Fruit fly (Drosophila melanogaster) whole organism: ENCODE results near the gene CG17271.

ENCODE experiments used
- CG8478 ChIP-seq: fragments of >200 bp; optimal IDR thresholded peaks from 2 replicates; lab custom pipeline; 2018; ENCODE audit warnings: inconsistent platforms
- Dll ChIP-seq: fragments of >200 bp; optimal IDR thresholded peaks from 2 replicates; lab custom pipeline; 2017
- EcR ChIP-seq, 2 experiments: fragments of >200 bp; optimal IDR thresholded peaks; 2 replicates each; lab custom pipeline; 2017; ENCODE audit warnings: missing biosample characterization in 2 of 2, missing genetic modification characterization in 2 of 2, missing genetic modification reagents in 2 of 2
- pan ChIP-seq: fragments of >200 bp; optimal IDR thresholded peaks from 2 replicates; lab custom pipeline; 2017
- psq ChIP-seq: fragments of >200 bp; optimal IDR thresholded peaks from 2 replicates; lab custom pipeline; 2017
- usp ChIP-seq: fragments of >200 bp; optimal IDR thresholded peaks from 2 replicates; lab custom pipeline; 2017; ENCODE audit warnings: missing biosample characterization, missing genetic modification characterization, mixed read lengths

Gene CG17271

dm6 chr3R:20821815-20822375, at the start of gene CG17271, which contains the start of gene RpS20:
TSS of gene CG17271 (minus strand) at chr3R:20821848.
TSS of gene RpS20 (plus strand) at chr3R:20822181.
- TF ChIP-seq pan (lab: Kevin White, UChicago) (no peak), psq (no peak), Dll (lab: Kevin White, UChicago) (no peak), CG8478 (lab: Kevin White, UChicago) (no peak)

DNA sequence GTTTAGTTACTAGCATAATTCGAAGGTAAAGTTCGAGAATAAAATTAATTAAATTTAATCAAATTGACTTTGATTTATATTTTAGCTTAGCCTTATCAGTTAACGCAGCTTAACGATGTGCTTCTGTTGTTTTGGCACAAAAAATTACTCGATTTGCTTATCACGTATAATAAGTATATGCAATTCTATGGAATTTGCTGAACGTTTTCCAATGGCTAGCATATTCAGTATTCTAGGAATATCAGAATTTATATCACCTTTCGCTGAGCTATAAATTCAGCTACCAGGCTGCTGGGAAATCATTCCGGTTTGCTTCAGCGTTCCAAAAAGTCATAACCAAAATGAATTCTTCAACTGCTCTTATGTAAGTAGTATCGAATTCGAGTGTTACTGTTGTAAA, 49.1 kb upstream of the CG17271 start, which contains the start of gene TotA:
TSS of gene TotA (plus strand) at position 301 of the 400 bp plus-strand sequence.
- TF ChIP-seq pan (lab: Kevin White, UChicago) = no peak
- TF ChIP-seq EcR (GFP tag; optimal IDR thresholded peaks at IDR 0.05; lab: Kevin White, UChicago) = no peak
- no peak for TF ChIP-seq CG8478 (lab: Kevin White, UChicago)
- no peak for TF ChIP-seq Dll (lab: Kevin White, UChicago)
- no peak for TF ChIP-seq usp (GFP tag; lab: Kevin White, UChicago)
- TF ChIP-seq psq = no peak

DNA sequence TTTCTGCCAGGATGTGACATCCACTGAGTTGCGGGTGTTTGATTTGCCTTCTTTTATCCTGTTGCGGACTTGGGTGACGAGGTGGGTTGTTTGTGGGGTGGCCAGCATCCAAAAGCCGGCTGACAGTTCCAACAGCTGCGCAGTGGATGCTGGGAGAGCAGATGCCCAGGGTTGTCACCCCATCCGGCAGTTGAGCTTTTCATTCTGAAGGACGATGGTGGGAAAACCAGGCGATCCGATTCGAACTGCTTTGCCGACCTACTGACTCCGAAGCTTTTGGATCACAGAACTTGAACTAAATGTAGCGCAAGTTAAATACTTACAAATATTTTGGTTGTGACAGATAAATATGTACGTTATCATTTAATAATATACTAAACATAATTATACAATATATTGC, 44.6 kb upstream of the CG17271 start, which contains the start of gene KaiR1D:
TSS of gene KaiR1D (minus strand) at position 28 of the 400 bp plus-strand sequence.
- TF ChIP-seq CG8478 (lab: Kevin White, UChicago) = no peak
- TF ChIP-seq psq = no peak
- TF ChIP-seq Dll (lab: Kevin White, UChicago) = no peak
- no peak for TF ChIP-seq pan (lab: Kevin White, UChicago)
- no peak for TF ChIP-seq EcR (GFP tag; optimal IDR thresholded peaks at IDR 0.05; lab: Kevin White, UChicago)
- no peak for TF ChIP-seq usp (GFP tag; lab: Kevin White, UChicago)

DNA sequence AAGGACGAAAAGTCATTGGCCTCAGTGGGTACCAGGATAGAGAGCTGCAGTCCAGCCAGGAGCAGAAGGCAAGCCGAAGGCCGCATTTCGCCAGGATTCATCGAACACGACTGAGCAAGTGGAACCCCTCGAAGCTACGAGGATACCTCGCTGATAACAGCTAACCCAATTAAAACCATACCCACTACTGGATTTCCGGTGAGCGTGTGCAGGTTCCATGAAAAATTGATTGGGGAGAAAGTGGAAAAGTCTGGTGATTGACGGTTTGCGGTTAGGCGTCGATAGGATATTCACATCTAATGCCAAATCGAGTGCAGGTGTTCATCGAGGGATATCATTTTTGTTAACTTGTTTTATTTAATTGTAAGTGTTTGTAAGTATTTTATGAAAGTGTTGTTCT, 38.2 kb upstream of the CG17271 start, which contains the start of gene Ir93a:
TSS of gene Ir93a (minus strand) at position 101 of the 400 bp plus-strand sequence.
- TF ChIP-seq EcR (GFP tag; optimal IDR thresholded peaks at IDR 0.05; lab: Kevin White, UChicago) (no peak), pan (lab: Kevin White, UChicago) (no peak), usp (GFP tag; lab: Kevin White, UChicago) (no peak), CG8478 (lab: Kevin White, UChicago) (no peak), psq (no peak), Dll (lab: Kevin White, UChicago) (no peak)

DNA sequence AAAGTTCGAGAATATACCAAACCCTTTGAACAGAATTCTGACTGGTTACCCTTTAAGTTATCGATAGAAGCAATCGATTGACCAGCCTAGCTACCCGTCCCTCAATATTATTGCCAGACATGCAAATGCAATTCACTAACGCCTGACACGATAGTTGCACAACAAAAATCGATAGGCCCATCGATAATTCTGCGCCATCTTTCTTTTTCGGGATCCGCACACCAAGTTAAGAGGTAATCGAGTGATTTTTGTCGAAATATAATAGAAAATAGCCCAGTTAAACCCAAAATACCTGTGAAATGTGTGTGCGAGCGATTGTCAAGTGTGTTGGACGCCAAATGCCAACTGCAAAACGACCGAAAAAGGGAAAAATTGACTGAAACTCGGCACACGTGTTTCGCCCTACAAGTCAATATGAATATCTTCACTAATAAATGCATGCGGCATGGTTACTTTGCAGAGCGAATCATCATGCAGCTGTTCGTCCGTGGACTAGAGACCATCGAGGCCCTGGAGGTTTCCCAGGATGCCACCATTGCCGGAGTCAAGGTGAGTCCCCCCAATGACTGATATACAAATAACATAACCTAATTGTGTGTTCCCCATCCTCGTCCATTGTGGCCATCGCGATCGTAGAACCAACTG, 28.9 kb upstream of the CG17271 start, which contains the start of gene RpS30:
TSS of gene RpS30 (plus strand) at position 122 of the 645 bp plus-strand sequence.
- TF ChIP-seq pan (lab: Kevin White, UChicago) (no peak), EcR (GFP tag; optimal IDR thresholded peaks at IDR 0.05; lab: Kevin White, UChicago) (no peak), psq (no peak), CG8478 (lab: Kevin White, UChicago) (no peak), usp (GFP tag; lab: Kevin White, UChicago) (no peak), Dll (lab: Kevin White, UChicago) (no peak)

DNA sequence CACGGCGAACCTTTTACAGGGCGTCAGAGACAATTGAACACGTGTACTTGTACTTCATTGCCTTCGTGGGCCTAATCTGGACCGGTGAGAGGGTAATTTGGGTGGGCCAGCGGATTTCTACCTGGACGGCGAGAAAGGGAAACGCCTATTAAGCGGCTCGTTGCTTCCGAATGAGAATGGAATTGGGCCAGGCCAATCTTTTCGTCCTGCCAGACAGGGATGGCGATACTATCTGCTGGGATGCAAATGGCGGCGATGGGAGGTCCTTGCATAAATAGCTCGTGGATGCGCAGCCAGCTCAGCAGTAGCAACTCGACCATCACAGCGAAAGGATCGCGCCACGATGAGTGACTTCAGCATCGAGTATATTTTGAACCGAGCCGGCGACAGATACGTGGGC, 25.1 kb upstream of the CG17271 start, which contains the start of gene CG15696:
TSS of gene CG15696 (plus strand) at position 301 of the 400 bp plus-strand sequence.
- TF ChIP-seq pan (lab: Kevin White, UChicago) = no peak
- TF ChIP-seq Dll (lab: Kevin White, UChicago) = no peak
- TF ChIP-seq CG8478 (lab: Kevin White, UChicago) = no peak
- no peak for TF ChIP-seq EcR (GFP tag; optimal IDR thresholded peaks at IDR 0.05; lab: Kevin White, UChicago)
- TF ChIP-seq usp (GFP tag; lab: Kevin White, UChicago) = no peak
- no peak for TF ChIP-seq psq

DNA sequence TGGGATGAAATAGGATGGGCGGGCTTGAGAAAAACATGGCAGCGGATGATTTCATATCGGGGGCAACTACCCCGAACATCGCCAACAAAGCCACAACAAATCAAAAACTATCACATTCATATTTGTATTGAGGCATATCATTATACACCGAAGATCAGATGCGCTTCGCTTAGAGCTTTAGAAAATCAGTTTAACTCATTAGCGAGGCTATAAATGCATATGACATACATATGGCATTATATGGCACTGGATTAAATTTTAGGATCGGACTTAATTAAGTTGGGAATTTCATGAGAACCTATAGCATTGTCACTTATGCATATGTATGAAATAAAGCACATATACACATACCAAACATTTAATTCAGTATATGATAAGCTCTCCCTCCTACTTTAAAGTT, 24.7 kb upstream of the CG17271 start:
- TF ChIP-seq Dll (lab: Kevin White, UChicago) (no peak), usp (GFP tag; lab: Kevin White, UChicago) (no peak), EcR (GFP tag; optimal IDR thresholded peaks at IDR 0.05; lab: Kevin White, UChicago) (no peak), pan (lab: Kevin White, UChicago) (no peak), CG8478 (lab: Kevin White, UChicago) (no peak), psq (no peak)

DNA sequence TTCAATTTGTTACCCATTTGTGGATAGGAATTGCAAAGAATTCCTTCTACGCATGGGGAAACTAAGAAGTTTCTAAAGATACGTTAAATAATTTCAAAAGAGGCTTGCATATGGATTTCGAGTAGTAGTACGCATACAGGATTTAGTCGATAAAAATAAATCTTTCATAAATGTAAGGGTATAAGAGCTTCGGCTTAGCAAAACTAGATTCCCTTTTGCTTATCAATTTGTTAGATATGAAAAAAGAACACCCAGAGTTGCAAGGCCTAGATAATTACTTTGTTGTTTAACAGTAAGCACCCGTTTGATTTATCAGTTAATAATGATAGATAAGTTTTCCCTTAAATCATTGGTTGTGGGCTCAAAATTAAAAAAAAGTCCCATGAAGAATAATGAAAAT, 23.8 kb upstream of the CG17271 start:
- TF ChIP-seq pan (lab: Kevin White, UChicago) = no peak

DNA sequence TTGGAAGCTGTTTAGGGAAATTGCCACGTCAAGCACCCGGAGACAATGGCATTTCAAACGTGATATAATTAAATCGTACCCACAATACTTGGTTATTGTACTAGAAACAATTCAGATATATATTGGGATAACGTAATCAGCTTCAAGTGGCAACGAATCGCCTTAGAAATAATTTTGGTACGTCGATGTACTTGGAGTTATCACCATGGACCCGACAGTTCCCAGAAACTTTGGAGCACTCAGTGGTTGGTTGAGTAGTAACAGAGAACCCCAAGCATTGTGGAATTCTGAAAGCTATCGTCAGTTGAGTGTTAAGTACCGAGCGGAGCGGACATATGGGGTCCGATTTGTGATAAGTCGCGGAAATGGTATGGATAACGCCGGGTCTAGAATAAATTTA, 20.2 kb upstream of the CG17271 start, which contains the start of gene CG15695:
TSS of gene CG15695 (plus strand) at position 301 of the 400 bp plus-strand sequence.
- no peak for TF ChIP-seq usp (GFP tag; lab: Kevin White, UChicago)
- TF ChIP-seq pan (lab: Kevin White, UChicago) = no peak
- no peak for TF ChIP-seq Dll (lab: Kevin White, UChicago)
- no peak for TF ChIP-seq psq
- no peak for TF ChIP-seq EcR (GFP tag; optimal IDR thresholded peaks at IDR 0.05; lab: Kevin White, UChicago)

dm6 chr3R:20838787-20839186, 17.1 kb upstream of the CG17271 start:
- TF ChIP-seq EcR (GFP tag; optimal IDR thresholded peaks at IDR 0.05; lab: Kevin White, UChicago) (no peak), Dll (lab: Kevin White, UChicago) (no peak), usp (GFP tag; lab: Kevin White, UChicago) (no peak), pan (lab: Kevin White, UChicago) (no peak), psq (no peak), CG8478 (lab: Kevin White, UChicago) (no peak)

DNA sequence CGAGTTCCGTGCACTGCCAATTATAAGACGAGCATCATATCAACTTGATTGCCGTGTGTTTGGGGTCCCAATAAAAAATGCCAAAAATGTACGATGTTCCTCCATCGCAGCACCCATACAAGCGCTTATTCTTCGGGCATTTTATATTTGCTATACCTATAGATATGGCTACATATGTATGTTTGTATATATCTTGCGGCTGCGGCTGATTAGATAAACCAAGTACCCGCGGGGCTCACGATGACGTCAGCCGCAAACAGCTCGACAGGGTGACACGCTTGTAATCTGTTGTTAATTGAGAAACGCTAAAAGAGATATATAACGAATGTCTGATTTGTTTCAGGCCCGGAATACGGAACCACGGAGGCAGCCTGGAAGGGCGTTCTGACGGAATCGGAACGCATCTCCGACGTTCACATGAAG, 15.6 kb upstream of the CG17271 start:
- TF ChIP-seq pan (lab: Kevin White, UChicago) (no peak), CG8478 (lab: Kevin White, UChicago) (no peak), EcR (GFP tag; optimal IDR thresholded peaks at IDR 0.05; lab: Kevin White, UChicago) (no peak), Dll (lab: Kevin White, UChicago) (no peak), psq (no peak), usp (GFP tag; lab: Kevin White, UChicago) (no peak)
